Worm (Caenorhabditis elegans) whole organism, late embryonic: ENCODE results near the gene W09D6.4.

Source experiments
- C08G9.2 ChIP-seq: sonication (generic microtip); optimal IDR thresholded peaks from 2 replicates; lab custom pipeline; 2016; ENCODE audit warnings: mild to moderate bottlenecking, missing genetic modification characterization, moderate library complexity, missing compliant biosample characterization
- ceh-2 ChIP-seq: sonication (generic microtip); optimal IDR thresholded peaks from 2 replicates; lab custom pipeline; 2016; ENCODE audit warnings: missing genotype, missing genetic modification characterization, missing compliant biosample characterization
- ceh-30 ChIP-seq: fragments of 150-350 bp; optimal IDR thresholded peaks from 2 replicates; lab custom pipeline; 2014; ENCODE audit warnings: missing biosample characterization, missing genetic modification characterization
- ceh-31 ChIP-seq: sonication (generic microtip); optimal IDR thresholded peaks from 2 replicates; lab custom pipeline; 2016; ENCODE audit warnings: missing genetic modification characterization, missing compliant biosample characterization
- ceh-34 ChIP-seq: sonication (generic microtip); optimal IDR thresholded peaks from 2 replicates; lab custom pipeline; 2016; ENCODE audit warnings: mild to moderate bottlenecking, missing genetic modification characterization, missing compliant biosample characterization
- ceh-6 ChIP-seq: fragments of 200-800 bp; sonication (Bioruptor generic); optimal IDR thresholded peaks from 2 replicates; lab custom pipeline; 2018; ENCODE audit warnings: mild to moderate bottlenecking, missing genetic modification characterization, missing compliant biosample characterization
- dve-1 ChIP-seq: sonication (generic microtip); optimal IDR thresholded peaks from 2 replicates; lab custom pipeline; 2017; ENCODE audit warnings: antibody characterized with exemption, mild to moderate bottlenecking, missing genetic modification characterization, missing compliant biosample characterization
- eyg-1 ChIP-seq: sonication (generic microtip); optimal IDR thresholded peaks from 2 replicates; lab custom pipeline; 2016; ENCODE audit warnings: missing genotype, missing genetic modification characterization, missing compliant biosample characterization
- fkh-10 ChIP-seq: fragments of 150-350 bp; optimal IDR thresholded peaks from 2 replicates; lab custom pipeline; 2014; ENCODE audit warnings: missing biosample characterization, missing genetic modification reagents, missing genetic modification characterization
- hlh-8 ChIP-seq: sonication (generic microtip); optimal IDR thresholded peaks from 2 replicates; lab custom pipeline; 2016; ENCODE audit warnings: missing genotype, missing genetic modification characterization, missing compliant biosample characterization
- lim-6 ChIP-seq: sonication (generic microtip); optimal IDR thresholded peaks from 2 replicates; lab custom pipeline; 2016; ENCODE audit warnings: missing genetic modification characterization, missing compliant biosample characterization
- pat-9 ChIP-seq: fragments of 200-800 bp; sonication (Bioruptor generic); optimal IDR thresholded peaks from 2 replicates; lab custom pipeline; 2018; ENCODE audit warnings: mild to moderate bottlenecking, missing genetic modification characterization, moderate library complexity, missing compliant biosample characterization
- pax-1 ChIP-seq: fragments of 150-350 bp; optimal IDR thresholded peaks from 2 replicates; lab custom pipeline; 2014; ENCODE audit warnings: missing biosample characterization, missing genetic modification characterization
- zip-5 ChIP-seq: sonication (generic microtip); optimal IDR thresholded peaks from 2 replicates; lab custom pipeline; 2016; ENCODE audit warnings: missing genetic modification characterization, missing compliant biosample characterization

DNA sequence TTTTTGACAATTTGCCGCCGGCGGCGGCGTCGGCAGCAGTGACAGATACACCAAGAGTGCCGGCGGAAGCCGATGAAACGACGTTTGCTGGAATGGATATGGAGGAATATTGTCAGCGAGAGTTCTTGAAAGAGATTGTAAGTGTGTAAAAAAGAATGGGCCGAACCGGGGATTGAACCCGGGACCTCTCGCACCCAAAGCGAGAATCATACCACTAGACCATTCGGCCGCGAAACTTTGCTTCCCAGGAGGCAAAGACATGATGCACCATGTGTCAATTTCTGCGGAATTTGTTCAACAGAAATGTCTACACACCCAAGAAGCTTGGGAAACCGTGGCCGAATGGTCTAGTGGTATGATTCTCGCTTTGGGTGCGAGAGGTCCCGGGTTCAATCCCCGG is 12.9 kb upstream of the W09D6.4 start:
- TF ChIP-seq ceh-6 (GFP tag; lab: Kevin White, UChicago) (no peak), hlh-8 (tag; lab: Kevin White, UChicago) (no peak), ceh-34 (tag; lab: Kevin White, UChicago) (no peak), dve-1 (peak; percentile 80), C08G9.2 (no peak), ceh-2 (no peak), fkh-10 (GFP tag; lab: Kevin White, UChicago) (no peak), zip-5 (tag; lab: Kevin White, UChicago) (no peak), lim-6 (tag; lab: Kevin White, UChicago) (no peak), eyg-1 (tag; lab: Kevin White, UChicago) (no peak), ceh-31 (no peak), ceh-30 (tag; lab: Kevin White, UChicago) (no peak), pat-9 (tag; lab: Kevin White, UChicago) (no peak), pax-1 (no peak)
